Fruit fly (Drosophila melanogaster) whole organism, embryonic: Measurements from ENCODE around the gene drpr.

Source experiments
- Adf1 ChIP-seq: fragments of 200-800 bp; sonication (Bioruptor generic); IDR thresholded peaks from 2 replicates; pipeline ENCODE4 v1.3.6; 2022; ENCODE audit warnings: missing biosample characterization, missing genetic modification characterization
- C15 ChIP-seq: fragments of 200-800 bp; sonication (Bioruptor generic); IDR thresholded peaks from 3 replicates; pipeline ENCODE4 v1.3.6; 2022; ENCODE audit warnings: missing biosample characterization, missing genetic modification characterization
- CG11398 ChIP-seq: fragments of 200-800 bp; sonication (Bioruptor generic); optimal IDR thresholded peaks from 2 replicates; lab custom pipeline; 2016; ENCODE audit warnings: missing biosample characterization, missing genetic modification characterization
- CG11723 ChIP-seq: fragments of 200-800 bp; sonication (Bioruptor generic); optimal IDR thresholded peaks from 2 replicates; lab custom pipeline; 2017; ENCODE audit warnings: missing biosample characterization, mild to moderate bottlenecking, missing genetic modification characterization
- CG12236 ChIP-seq: fragments of 200-800 bp; sonication (Bioruptor generic); optimal IDR thresholded peaks from 2 replicates; lab custom pipeline; 2016; ENCODE audit warnings: missing biosample characterization, missing genetic modification characterization
- CG13624 ChIP-seq: fragments of 200-800 bp; sonication (Bioruptor generic); optimal IDR thresholded peaks from 2 replicates; lab custom pipeline; 2016; ENCODE audit warnings: missing biosample characterization, missing genetic modification characterization
- CG14860 ChIP-seq: fragments of 200-800 bp; sonication (Bioruptor generic); IDR thresholded peaks from 3 replicates; pipeline ENCODE4 v1.3.6; 2022; ENCODE audit warnings: missing biosample characterization, missing genetic modification characterization; ENCODE audit not compliant: partially characterized antibody
- CG1602 ChIP-seq: fragments of 200-800 bp; sonication (Bioruptor generic); optimal IDR thresholded peaks from 3 replicates; lab custom pipeline; 2016; ENCODE audit warnings: missing biosample characterization, missing genetic modification characterization
- CG18476 ChIP-seq: fragments of 200-800 bp; sonication (Bioruptor generic); optimal IDR thresholded peaks from 2 replicates; lab custom pipeline; 2016; ENCODE audit warnings: missing biosample characterization, mild to moderate bottlenecking, missing genetic modification characterization
- CG2199 ChIP-seq: fragments of 200-800 bp; sonication (Bioruptor generic); IDR thresholded peaks from 3 replicates; pipeline ENCODE4 v1.3.6; 2022; ENCODE audit warnings: missing biosample characterization, missing genetic modification characterization
- CG31365 ChIP-seq: fragments of 200-800 bp; sonication (Bioruptor generic); optimal IDR thresholded peaks from 2 replicates; lab custom pipeline; 2018; ENCODE audit warnings: missing biosample characterization, mild to moderate bottlenecking, missing genetic modification characterization
- CG3163 ChIP-seq: fragments of 200-800 bp; sonication (Bioruptor generic); optimal IDR thresholded peaks from 3 replicates; lab custom pipeline; 2016; ENCODE audit warnings: missing biosample characterization, missing genetic modification characterization
- CG3726 ChIP-seq: fragments of 200-800 bp; sonication (Bioruptor generic); IDR thresholded peaks from 3 replicates; pipeline ENCODE4, ENCODE4 v1.3.6; 2022; ENCODE audit warnings: missing biosample characterization, missing genetic modification characterization
- CG3838 ChIP-seq: fragments of 200-800 bp; sonication (Bioruptor generic); optimal IDR thresholded peaks from 3 replicates; lab custom pipeline; 2016; ENCODE audit warnings: missing biosample characterization, missing genetic modification characterization
- CG3847 ChIP-seq: fragments of 200-800 bp; sonication (Bioruptor generic); IDR thresholded peaks from 2 replicates; pipeline ENCODE4 v1.3.6; 2022; ENCODE audit warnings: missing biosample characterization, missing genetic modification characterization
- CG3995 ChIP-seq: fragments of 200-800 bp; sonication (Bioruptor generic); optimal IDR thresholded peaks from 3 replicates; lab custom pipeline; 2016; ENCODE audit warnings: missing biosample characterization, missing genetic modification characterization
- CG4360 ChIP-seq: fragments of 200-800 bp; sonication (Bioruptor generic); IDR thresholded peaks from 2 replicates; pipeline ENCODE4 v1.3.6; 2022; ENCODE audit warnings: missing biosample characterization, missing genetic modification characterization
- CG4424 ChIP-seq: fragments of 200-800 bp; sonication (Bioruptor generic); optimal IDR thresholded peaks from 3 replicates; lab custom pipeline; 2016; ENCODE audit warnings: missing biosample characterization, missing genetic modification characterization
- CG4617 ChIP-seq: fragments of 200-800 bp; sonication (Bioruptor generic); optimal IDR thresholded peaks from 3 replicates; lab custom pipeline; 2016; ENCODE audit warnings: missing biosample characterization, missing genetic modification characterization, borderline replicate concordance
- CG4854 ChIP-seq: fragments of 200-800 bp; sonication (Bioruptor generic); optimal IDR thresholded peaks from 2 replicates; lab custom pipeline; 2016; ENCODE audit warnings: missing biosample characterization, missing genetic modification characterization, inconsistent platforms
- CG5180 ChIP-seq: fragments of 200-800 bp; sonication (Bioruptor generic); optimal IDR thresholded peaks from 3 replicates; lab custom pipeline; 2017; ENCODE audit warnings: missing biosample characterization, missing genetic modification characterization, mild to moderate bottlenecking, moderate library complexity, missing genetic modification reagents
- CG6175 ChIP-seq: fragments of 200-800 bp; sonication (Bioruptor generic); IDR thresholded peaks from 3 replicates; pipeline ENCODE4 v1.3.6; 2022; ENCODE audit warnings: missing biosample characterization, missing genetic modification characterization
- CG8388 ChIP-seq: fragments of 200-800 bp; sonication (Bioruptor generic); optimal IDR thresholded peaks from 2 replicates; lab custom pipeline; 2019; ENCODE audit warnings: missing biosample characterization, mild to moderate bottlenecking, missing genetic modification characterization, moderate library complexity
- Dip2 ChIP-seq: fragments of 200-800 bp; sonication (Bioruptor generic); IDR thresholded peaks from 2 replicates; pipeline ENCODE4 v1.3.6; 2022; ENCODE audit warnings: missing biosample characterization, missing genetic modification characterization
- Dp ChIP-seq: fragments of 200-800 bp; sonication (Bioruptor generic); optimal IDR thresholded peaks from 2 replicates; lab custom pipeline; 2018; ENCODE audit warnings: missing biosample characterization, mild to moderate bottlenecking, missing genetic modification characterization, moderate library complexity
- Eip74EF ChIP-seq, 2 experiments: fragments of 200-800 bp in 1 of 2; fragments of >200 bp in 1 of 2; sonication (Bioruptor generic) in 1 of 2; optimal IDR thresholded peaks; 2 replicates each; lab custom pipeline; 2017 to 2019; ENCODE audit warnings: missing biosample characterization in 2 of 2, missing genetic modification characterization in 2 of 2, mild to moderate bottlenecking in 1 of 2, moderate library complexity in 1 of 2
- HmgD ChIP-seq: fragments of 200-800 bp; sonication (Bioruptor generic); optimal IDR thresholded peaks from 3 replicates; lab custom pipeline; 2016; ENCODE audit warnings: missing biosample characterization, missing genetic modification characterization
- NFAT ChIP-seq: fragments of 200-800 bp; sonication (Bioruptor generic); IDR thresholded peaks from 2 replicates; pipeline ENCODE4 v1.3.6; 2022; ENCODE audit warnings: missing biosample characterization, missing genetic modification characterization
- Ssrp ChIP-seq: fragments of 200-800 bp; sonication (Bioruptor generic); optimal IDR thresholded peaks from 2 replicates; lab custom pipeline; 2018; ENCODE audit warnings: missing biosample characterization, mild to moderate bottlenecking, missing genetic modification characterization, moderate library complexity
- ac ChIP-seq: fragments of 200-800 bp; sonication (Bioruptor generic); optimal IDR thresholded peaks from 3 replicates; lab custom pipeline; 2017; ENCODE audit warnings: missing biosample characterization, mild to moderate bottlenecking, missing genetic modification characterization
- bab2 ChIP-seq: fragments of 200-800 bp; sonication (Bioruptor generic); optimal IDR thresholded peaks from 2 replicates; lab custom pipeline; 2016; ENCODE audit warnings: missing biosample characterization, missing genetic modification characterization
- btn ChIP-seq: fragments of 200-800 bp; sonication (Bioruptor generic); optimal IDR thresholded peaks from 2 replicates; lab custom pipeline; 2016; ENCODE audit warnings: missing biosample characterization, missing genetic modification characterization
- cato ChIP-seq: fragments of 200-800 bp; sonication (Bioruptor generic); optimal IDR thresholded peaks from 2 replicates; lab custom pipeline; 2016; ENCODE audit warnings: missing biosample characterization, missing genetic modification characterization, borderline replicate concordance
- dysf ChIP-seq: fragments of 200-800 bp; sonication (Bioruptor generic); IDR thresholded peaks from 3 replicates; pipeline ENCODE4 v1.3.6; 2022; ENCODE audit warnings: missing biosample characterization, missing genetic modification characterization
- gce ChIP-seq: fragments of 200-800 bp; sonication (Bioruptor generic); IDR thresholded peaks from 3 replicates; pipeline ENCODE4 v1.3.6; 2022; ENCODE audit warnings: missing biosample characterization, missing genetic modification characterization
- gcm2 ChIP-seq: fragments of 200-800 bp; sonication (Bioruptor generic); optimal IDR thresholded peaks from 2 replicates; lab custom pipeline; 2016; ENCODE audit warnings: missing biosample characterization, missing genetic modification characterization
- gem ChIP-seq: fragments of 200-800 bp; sonication (Bioruptor generic); optimal IDR thresholded peaks from 2 replicates; lab custom pipeline; 2019; ENCODE audit warnings: missing biosample characterization, mild to moderate bottlenecking, missing genetic modification characterization, moderate library complexity
- insv ChIP-seq, 2 experiments: fragments of 200-800 bp; sonication (Bioruptor generic); optimal IDR thresholded peaks; 3 replicates each; lab custom pipeline; 2016 to 2018; ENCODE audit warnings: missing biosample characterization in 2 of 2, missing genetic modification characterization in 2 of 2
- ken ChIP-seq: fragments of 200-800 bp; sonication (Bioruptor generic); IDR thresholded peaks from 3 replicates; pipeline ENCODE4 v1.3.6; 2022; ENCODE audit warnings: missing biosample characterization, missing genetic modification characterization
- mld ChIP-seq: fragments of 200-800 bp; sonication (Bioruptor generic); IDR thresholded peaks from 3 replicates; pipeline ENCODE4 v1.3.6; 2022; ENCODE audit warnings: missing biosample characterization, missing genetic modification characterization; ENCODE audit not compliant: partially characterized antibody
- odd ChIP-seq: fragments of 200-800 bp; sonication (Bioruptor generic); optimal IDR thresholded peaks from 2 replicates; lab custom pipeline; 2017; ENCODE audit warnings: missing biosample characterization, mild to moderate bottlenecking, missing genetic modification characterization
- otp ChIP-seq: fragments of 200-800 bp; sonication (Bioruptor generic); IDR thresholded peaks from 3 replicates; pipeline ENCODE4, ENCODE4 v1.3.6; 2022; ENCODE audit warnings: missing biosample characterization, missing genetic modification characterization
- p53 ChIP-seq: fragments of 200-800 bp; sonication (Bioruptor generic); optimal IDR thresholded peaks from 2 replicates; lab custom pipeline; 2016; ENCODE audit warnings: missing biosample characterization, missing genetic modification characterization
- pfk ChIP-seq: fragments of 200-800 bp; sonication (Bioruptor generic); optimal IDR thresholded peaks from 2 replicates; lab custom pipeline; 2018; ENCODE audit warnings: missing biosample characterization, mild to moderate bottlenecking, missing genetic modification characterization, moderate library complexity
- psq ChIP-seq: fragments of 200-800 bp; sonication (Bioruptor generic); optimal IDR thresholded peaks from 2 replicates; lab custom pipeline; 2017; ENCODE audit warnings: missing biosample characterization, missing genetic modification characterization
- pum ChIP-seq: fragments of 200-800 bp; sonication (Bioruptor generic); optimal IDR thresholded peaks from 2 replicates; lab custom pipeline; 2016; ENCODE audit warnings: missing biosample characterization, missing genetic modification characterization
- repo ChIP-seq: fragments of 200-800 bp; sonication (Bioruptor generic); optimal IDR thresholded peaks from 2 replicates; lab custom pipeline; 2016; ENCODE audit warnings: missing biosample characterization, missing genetic modification characterization
- run ChIP-seq: fragments of 200-800 bp; sonication (Bioruptor generic); optimal IDR thresholded peaks from 3 replicates; lab custom pipeline; 2018; ENCODE audit warnings: missing biosample characterization, mild to moderate bottlenecking, missing genetic modification characterization
- scrt ChIP-seq: fragments of 200-800 bp; sonication (Bioruptor generic); optimal IDR thresholded peaks from 2 replicates; lab custom pipeline; 2018; ENCODE audit warnings: missing biosample characterization, mild to moderate bottlenecking, missing genetic modification characterization, moderate library complexity
- seq ChIP-seq: fragments of 200-800 bp; sonication (Bioruptor generic); IDR thresholded peaks from 2 replicates; pipeline ENCODE4 v1.3.6; 2022; ENCODE audit warnings: missing biosample characterization, missing genetic modification characterization
- z ChIP-seq: fragments of 200-800 bp; sonication (Bioruptor generic); IDR thresholded peaks from 3 replicates; pipeline ENCODE4 v1.3.6; 2022; ENCODE audit warnings: missing biosample characterization, missing genetic modification characterization

The drpr gene

DNA sequence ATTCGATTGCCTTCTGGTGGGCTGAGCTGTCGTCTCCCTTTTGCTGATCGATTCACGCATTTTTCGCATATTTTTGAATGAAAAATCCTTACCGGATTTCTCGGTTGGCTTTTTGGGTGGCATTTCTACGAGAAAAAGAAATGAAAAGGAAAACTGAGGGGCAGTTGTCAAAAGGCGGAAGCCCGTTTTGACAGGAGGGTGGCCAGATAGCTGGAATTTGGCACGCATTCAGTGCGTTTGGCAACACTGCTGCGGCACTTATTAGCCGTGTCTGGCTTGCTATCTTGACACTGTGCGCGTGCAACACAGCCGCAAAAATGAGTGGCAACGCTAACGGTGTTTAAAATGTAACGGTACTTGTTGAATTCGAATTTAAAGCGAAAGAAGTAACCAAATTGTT is 62.4 kb downstream of the drpr start, which contains the start of gene RpL23A (continued):
- TF ChIP-seq CG3995 (GFP tag; lab: Kevin White, UChicago) (peak; percentile 81), CG14860 (GFP tag; lab: Robert Waterston, UW) (no peak), run (tag; lab: Kevin White, UChicago) (peak; percentile 70), CG11398 (GFP tag; lab: Kevin White, UChicago) (peak; percentile 96), odd (peak; percentile 89), CG31365 (tag; lab: Kevin White, UChicago) (peak; percentile 81), CG4854 (GFP tag; lab: Kevin White, UChicago) (peak; percentile 96), NFAT (peak; percentile 97), mld (GFP tag; lab: Robert Waterston, UW) (no peak), p53 (GFP tag; lab: Kevin White, UChicago) (peak; percentile 97), insv (GFP tag; optimal IDR thresholded peaks at IDR 0.05; lab: Kevin White, UChicago) (peak in 1 of 2 experiments; percentile 84), otp (GFP tag; lab: Robert Waterston, UW) (peak; percentile 96), CG1602 (GFP tag; lab: Kevin White, UChicago) (peak; percentile 88), CG2199 (peak; percentile 92), seq (GFP tag; lab: Robert Waterston, UW) (peak; percentile 86), cato (GFP tag; lab: Kevin White, UChicago) (peak; percentile 89), CG5180 (GFP tag; lab: Kevin White, UChicago) (peak; percentile 76), gcm2 (GFP tag; lab: Kevin White, UChicago) (peak; percentile 90), psq (GFP tag; lab: Kevin White, UChicago) (peak; percentile 93), CG3847 (peak; percentile 99), CG4360 (GFP tag; lab: Robert Waterston, UW) (peak; percentile 48), CG4424 (peak; percentile 93), gce (peak; percentile 88), HmgD (GFP tag; lab: Kevin White, UChicago) (peak; percentile 99), btn (peak; percentile 92), dysf (peak; percentile 94), CG8388 (GFP tag; lab: Kevin White, UChicago) (peak; percentile 82), CG6175 (GFP tag; lab: Robert Waterston, UW) (peak; percentile 90), CG18476 (GFP tag; lab: Kevin White, UChicago) (peak; percentile 87), Ssrp (peak; percentile 74), Dip2 (no peak), CG3838 (GFP tag; lab: Kevin White, UChicago) (peak; percentile 84), CG4617 (peak; percentile 93), CG3163 (peak; percentile 90), ac (GFP tag; lab: Kevin White, UChicago) (peak; percentile 86), CG12236 (peak; percentile 89), pfk (GFP tag; lab: Kevin White, UChicago) (peak; percentile 82), CG13624 (GFP tag; lab: Kevin White, UChicago) (peak; percentile 98), Dp (GFP tag; lab: Kevin White, UChicago) (peak; percentile 87), repo (GFP tag; lab: Kevin White, UChicago) (peak; percentile 97), Adf1 (GFP tag; lab: Robert Waterston, UW) (peak; percentile 78), CG3726 (GFP tag; lab: Robert Waterston, UW) (peak; percentile 88), C15 (peak; percentile 91), pum (peak; percentile 95), CG11723 (GFP tag; lab: Kevin White, UChicago) (peak; percentile 94), ken (GFP tag; lab: Robert Waterston, UW) (peak; percentile 98), z (peak; percentile 39; the same call in 1 of the 3 replicates), bab2 (peak; percentile 95), Eip74EF (GFP tag; optimal IDR thresholded peaks at IDR 0.05; lab: Kevin White, UChicago) (peak in 1 of 2 experiments; percentile 70), gem (tag; lab: Kevin White, UChicago) (peak; percentile 84), scrt (GFP tag; lab: Kevin White, UChicago) (peak; percentile 92)
